Worm (Caenorhabditis elegans): Measurements from ENCODE around the gene csa-1.
A peak's percentile ranks its signal among the peaks of the same experiment; 100 is the strongest.

csa-1 gene

ce11 chrII:9319058-9319915, at the start of gene csa-1, which contains the start of gene wdfy-2:
Gene csa-1, minus strand, starts transcription at chrII:9319726.
Gene wdfy-2, plus strand, starts transcription at chrII:9319865.
- TF ChIP-seq snpc-4 (tag; optimal IDR thresholded peaks at IDR 0.05) (no peak), ceh-88 (GFP tag; IDR thresholded peaks at IDR 0.05) (no peak), mep-1 (tag; optimal IDR thresholded peaks at IDR 0.05) (peak; percentile 38), dpl-1 (GFP tag; optimal IDR thresholded peaks at IDR 0.05) (peak; percentile 12 to 75 (median 63)), nhr-85 (tag) (peak; percentile 74), pag-3 (tag; optimal IDR thresholded peaks at IDR 0.05; ENCODE audit: borderline replicate concordance, insufficient read depth) (no peak), lir-3 (tag; optimal IDR thresholded peaks at IDR 0.05; ENCODE audit: poor library complexity) (no peak), efl-3 (GFP tag; optimal IDR thresholded peaks at IDR 0.05) (no peak), lin-14 (GFP tag; optimal IDR thresholded peaks at IDR 0.05) (peak; percentile 5), mab-9 (GFP tag; IDR thresholded peaks at IDR 0.05) (no peak), lin-35 (GFP tag; optimal IDR thresholded peaks at IDR 0.05) (peak; percentile 32 to 79), hlh-4 (tag; optimal IDR thresholded peaks at IDR 0.05) (no peak), efl-1 (optimal IDR thresholded peaks at IDR 0.05) (peak in 1 of 2 experiments; percentile 67), efl-1 (GFP tag; optimal IDR thresholded peaks at IDR 0.05 in 1 of 2) (peak; percentile 72 to 97), pqm-1 (tag; optimal IDR thresholded peaks at IDR 0.05) (no peak), unc-62 (GFP tag; optimal IDR thresholded peaks at IDR 0.05) (no peak), lsy-2 (tag; optimal IDR thresholded peaks at IDR 0.05) (peak in 1 of 2 experiments; percentile 7), rnt-1 (tag; optimal IDR thresholded peaks at IDR 0.05) (peak; percentile 15), nhr-77 (tag; optimal IDR thresholded peaks at IDR 0.05) (no peak), elt-2 (tag; optimal IDR thresholded peaks at IDR 0.05) (no peak)

DNA sequence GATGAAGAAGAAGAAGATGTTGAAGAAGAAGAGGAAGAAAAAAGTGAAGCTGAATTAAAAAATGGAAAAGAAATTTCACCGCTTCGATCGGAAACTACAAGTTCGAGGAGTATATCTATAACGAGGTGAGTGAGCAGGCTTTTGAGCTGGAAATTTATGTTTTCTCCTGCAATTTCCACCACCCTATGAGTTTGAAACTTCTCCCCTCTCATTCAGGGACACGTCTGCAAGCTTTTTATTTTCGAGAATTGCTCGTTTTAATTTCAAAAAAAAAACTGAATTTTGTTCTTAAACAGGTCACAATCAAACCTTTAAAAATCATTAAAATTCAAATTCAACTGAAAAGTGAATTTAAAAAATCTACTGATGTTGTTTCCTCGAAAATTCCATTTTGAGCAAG, 42.7 kb upstream of the csa-1 start:
- no peak for TF ChIP-seq nhr-85 (tag)
- TF ChIP-seq efl-1 (optimal IDR thresholded peaks at IDR 0.05) = no peak
- TF ChIP-seq efl-1 (GFP tag; optimal IDR thresholded peaks at IDR 0.05 in 1 of 2) = peak in 1 of 2 experiments; percentile 75

DNA sequence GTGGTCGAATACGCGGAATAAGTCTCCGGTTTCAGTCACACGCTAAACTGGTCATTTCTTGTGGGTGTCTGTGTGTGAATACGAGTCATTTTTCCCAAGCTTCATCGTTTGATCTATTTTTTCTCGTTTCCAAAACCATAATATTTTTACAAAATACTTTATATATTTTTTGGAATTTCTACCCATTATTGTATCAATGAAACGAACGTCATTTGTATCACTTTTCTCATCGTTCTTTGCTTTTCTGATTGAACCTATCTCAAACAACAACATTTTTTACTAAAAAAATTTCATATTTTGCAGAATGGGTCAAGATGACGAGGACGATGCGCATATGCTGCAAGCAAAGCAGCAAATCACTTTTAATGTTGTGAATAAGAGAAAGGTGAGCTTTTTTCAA, 38.7 kb upstream of the csa-1 start, which contains the start of gene mel-11:
TSS of gene mel-11 (plus strand) at position 301 of the 400 bp plus-strand sequence.
- no peak for TF ChIP-seq lin-13 (GFP tag; optimal IDR thresholded peaks at IDR 0.05)
- no peak for TF ChIP-seq ama-1 (optimal IDR thresholded peaks at IDR 0.05)
- no peak for TF ChIP-seq ztf-11 (tag; optimal IDR thresholded peaks at IDR 0.05)
- no peak for TF ChIP-seq aha-1 (tag; optimal IDR thresholded peaks at IDR 0.05)
- TF ChIP-seq nhr-85 (tag) = no peak
- TF ChIP-seq zag-1 (tag; optimal IDR thresholded peaks at IDR 0.05) = no peak
- no peak for TF ChIP-seq xbp-1 (tag; optimal IDR thresholded peaks at IDR 0.05)

DNA sequence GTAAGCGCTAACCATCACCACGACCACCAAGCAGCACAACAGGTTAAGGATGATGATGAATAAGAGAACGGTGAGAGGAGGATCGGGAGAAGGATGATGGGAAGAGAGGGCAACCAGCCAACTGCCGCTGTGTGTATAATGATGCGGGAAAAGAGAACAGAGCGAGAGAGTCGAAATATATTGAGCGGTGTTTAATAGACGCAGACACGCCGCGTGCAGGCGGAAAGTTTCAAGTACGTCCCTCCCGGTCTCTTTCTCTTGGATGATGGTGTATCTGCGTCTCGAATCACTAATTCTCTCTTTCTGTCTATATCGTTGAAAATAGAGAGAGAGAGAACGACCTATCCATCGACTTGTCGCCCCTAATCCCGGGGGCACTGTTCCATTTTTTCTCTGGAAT, 37.2 kb upstream of the csa-1 start:
- peak; percentile 40 for TF ChIP-seq nhr-47 (tag; optimal IDR thresholded peaks at IDR 0.05)
- peak; percentile 65 for TF ChIP-seq nhr-71 (tag; optimal IDR thresholded peaks at IDR 0.05)
- TF ChIP-seq lin-35 (GFP tag; optimal IDR thresholded peaks at IDR 0.05) = peak; percentile 33 to 48
- no peak for TF ChIP-seq nhr-84 (tag; optimal IDR thresholded peaks at IDR 0.05)
- TF ChIP-seq mdl-1 (tag; optimal IDR thresholded peaks at IDR 0.05) = peak in 1 of 2 experiments; percentile 60
- TF ChIP-seq unc-130 (tag; optimal IDR thresholded peaks at IDR 0.05) = peak; percentile 63
- no peak for TF ChIP-seq mab-9 (GFP tag; IDR thresholded peaks at IDR 0.05)
- TF ChIP-seq lin-13 (GFP tag; optimal IDR thresholded peaks at IDR 0.05) = no peak
- peak in 1 of 2 experiments; percentile 51 for TF ChIP-seq egl-27 (tag; optimal IDR thresholded peaks at IDR 0.05)
- TF ChIP-seq ceh-88 (GFP tag; IDR thresholded peaks at IDR 0.05) = no peak
- no peak for TF ChIP-seq unc-98 (GFP tag; IDR thresholded peaks at IDR 0.05)
- peak; percentile 47 to 49 for TF ChIP-seq efl-1 (optimal IDR thresholded peaks at IDR 0.05)
- TF ChIP-seq efl-1 (GFP tag; optimal IDR thresholded peaks at IDR 0.05 in 1 of 2) = peak; percentile 11 to 89
- peak; percentile 58 for TF ChIP-seq nhr-20 (tag; optimal IDR thresholded peaks at IDR 0.05)
- TF ChIP-seq swsn-7 (tag; optimal IDR thresholded peaks at IDR 0.05) = peak; percentile 35
- peak; percentile 69 for TF ChIP-seq snu-23 (GFP tag; optimal IDR thresholded peaks at IDR 0.05)
- peak in 1 of 3 experiments; percentile 8 for TF ChIP-seq ceh-82 (tag; optimal IDR thresholded peaks at IDR 0.05)
- no peak for TF ChIP-seq hlh-4 (tag; optimal IDR thresholded peaks at IDR 0.05)
- TF ChIP-seq lin-14 (GFP tag; optimal IDR thresholded peaks at IDR 0.05) = peak; percentile 91
- TF ChIP-seq nhr-19 (GFP tag; conservative IDR thresholded peaks at IDR 0.05) = peak; percentile 50
- peak; percentile 4 for TF ChIP-seq xbp-1 (tag; optimal IDR thresholded peaks at IDR 0.05)
- TF ChIP-seq C16A3.4 (tag; optimal IDR thresholded peaks at IDR 0.05) = peak; percentile 12
- peak; percentile 79 for TF ChIP-seq nhr-85 (tag)
- no peak for TF ChIP-seq ces-1 (GFP tag; optimal IDR thresholded peaks at IDR 0.05)
- TF ChIP-seq ceh-8 (GFP tag; optimal IDR thresholded peaks at IDR 0.05) = no peak
- TF ChIP-seq dpl-1 (GFP tag; optimal IDR thresholded peaks at IDR 0.05) = peak in 2 of 3 experiments; percentile 17 to 35
- no peak for TF ChIP-seq egl-13 (tag; optimal IDR thresholded peaks at IDR 0.05)
- TF ChIP-seq nhr-90 (tag; optimal IDR thresholded peaks at IDR 0.05; ENCODE audit: poor library complexity) = peak; percentile 3

Measured in whole organism, L1 larva.